Worm (Caenorhabditis elegans): Measurements from ENCODE around the gene acr-7.

- TF ChIP-seq tab-1 (GFP tag; IDR thresholded peaks at IDR 0.05) (no peak), flt-1 (GFP tag; IDR thresholded peaks at IDR 0.05) (no peak), med-1 (GFP tag; optimal IDR thresholded peaks at IDR 0.05; ENCODE audit: insufficient read depth) (no peak), klf-2 (GFP tag; conservative IDR thresholded peaks at IDR 0.05) (no peak), T22C8.4 (GFP tag; IDR thresholded peaks at IDR 0.05) (no peak), ref-1 (GFP tag; conservative IDR thresholded peaks at IDR 0.05) (no peak), cog-1 (tag; optimal IDR thresholded peaks at IDR 0.05) (no peak), ztf-29 (GFP tag; IDR thresholded peaks at IDR 0.05) (no peak), ztf-23 (GFP tag; IDR thresholded peaks at IDR 0.05) (no peak)
Measured at ce11 chrII:7836613-7837226, 12.9 kb downstream of the acr-7 start.
